Fruit fly (Drosophila melanogaster): Measurements from ENCODE around the gene Lasp.

Gene Lasp

DNA sequence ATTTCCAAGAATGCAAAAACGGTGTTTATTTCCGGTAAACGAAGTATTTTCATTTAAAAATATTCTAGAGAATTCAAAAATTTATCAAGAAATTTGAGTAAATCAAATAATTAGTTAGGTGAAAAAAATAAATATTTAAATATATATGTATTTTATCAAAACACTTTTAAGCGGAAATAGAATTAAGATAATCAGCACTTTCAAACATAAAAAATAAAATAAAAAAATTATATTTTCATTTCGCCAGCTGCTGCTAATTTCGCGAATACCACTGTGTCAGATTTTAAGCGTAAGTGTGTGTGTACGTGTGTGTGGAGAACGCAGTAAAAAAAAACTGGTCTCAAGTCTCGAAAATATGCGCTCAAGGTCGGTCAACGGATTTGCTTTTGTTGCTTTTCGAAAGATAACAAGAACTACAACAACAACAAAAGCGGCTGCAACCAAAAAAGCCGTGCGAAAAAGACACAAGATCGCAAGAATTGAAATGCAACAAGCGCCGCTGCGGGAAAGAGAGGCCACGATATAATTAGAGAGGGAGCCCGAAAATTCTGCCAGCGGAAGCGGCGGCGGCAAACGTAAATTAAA, 1.7 kb downstream of the Lasp start:
- TF ChIP-seq ttk (optimal IDR thresholded peaks at IDR 0.05), result no peak
- no peak for TF ChIP-seq insv (optimal IDR thresholded peaks at IDR 0.05)
- no peak for TF ChIP-seq h (optimal IDR thresholded peaks at IDR 0.05)
- TF ChIP-seq psq (optimal IDR thresholded peaks at IDR 0.05), result no peak
- TF ChIP-seq Sin3A (optimal IDR thresholded peaks at IDR 0.05), result no peak
- no peak for TF ChIP-seq Myc (optimal IDR thresholded peaks at IDR 0.05)

- TF ChIP-seq psq (optimal IDR thresholded peaks at IDR 0.05), result no peak
- TF ChIP-seq Myc (optimal IDR thresholded peaks at IDR 0.05), result no peak
- TF ChIP-seq h (optimal IDR thresholded peaks at IDR 0.05), result no peak
- no peak for TF ChIP-seq insv (optimal IDR thresholded peaks at IDR 0.05)
- TF ChIP-seq ttk (optimal IDR thresholded peaks at IDR 0.05), result no peak
- no peak for TF ChIP-seq Sin3A (optimal IDR thresholded peaks at IDR 0.05)
Observed at dm6 chr3L:16708738-16709350, 2.6 kb downstream of the Lasp start.

- no peak for TF ChIP-seq h (optimal IDR thresholded peaks at IDR 0.05)
- no peak for TF ChIP-seq Sin3A (optimal IDR thresholded peaks at IDR 0.05)
- TF ChIP-seq Myc (optimal IDR thresholded peaks at IDR 0.05), result no peak
- TF ChIP-seq ttk (optimal IDR thresholded peaks at IDR 0.05), result no peak
- TF ChIP-seq psq (optimal IDR thresholded peaks at IDR 0.05), result no peak
Observed at dm6 chr3L:16705630-16706029, 5.8 kb downstream of the Lasp start.

DNA sequence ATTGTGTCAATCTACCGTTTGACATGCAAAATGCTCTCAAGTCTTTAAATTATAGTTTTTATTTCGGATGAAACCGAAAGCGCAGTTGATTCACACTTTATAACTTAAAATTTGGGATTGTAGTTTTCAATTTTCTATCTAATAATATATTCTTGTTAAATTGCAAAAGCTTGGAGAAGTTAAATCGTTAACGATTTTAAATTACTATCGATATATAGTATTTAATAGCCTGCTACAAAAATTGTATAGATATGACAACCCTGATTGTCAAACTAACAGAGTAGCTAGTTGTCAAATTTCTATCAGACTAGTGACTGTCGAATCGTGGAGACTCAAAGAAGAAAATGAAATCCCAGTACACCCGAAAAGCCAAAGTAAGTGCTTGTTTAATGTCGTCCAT, 6.8 kb downstream of the Lasp start, which contains the start of gene CG9692:
TSS of gene CG9692 (plus strand) at position 301 of the 400 bp plus-strand sequence.
- TF ChIP-seq ttk (optimal IDR thresholded peaks at IDR 0.05), result no peak
- no peak for TF ChIP-seq psq (optimal IDR thresholded peaks at IDR 0.05)

dm6 chr3L:16704251-16704650, 7.2 kb downstream of the Lasp start:
- TF ChIP-seq insv (optimal IDR thresholded peaks at IDR 0.05), result no peak
- TF ChIP-seq psq (optimal IDR thresholded peaks at IDR 0.05), result no peak
- TF ChIP-seq Myc (optimal IDR thresholded peaks at IDR 0.05), result no peak
- TF ChIP-seq ttk (optimal IDR thresholded peaks at IDR 0.05), result no peak
- no peak for TF ChIP-seq Sin3A (optimal IDR thresholded peaks at IDR 0.05)
- TF ChIP-seq h (optimal IDR thresholded peaks at IDR 0.05), result no peak

DNA sequence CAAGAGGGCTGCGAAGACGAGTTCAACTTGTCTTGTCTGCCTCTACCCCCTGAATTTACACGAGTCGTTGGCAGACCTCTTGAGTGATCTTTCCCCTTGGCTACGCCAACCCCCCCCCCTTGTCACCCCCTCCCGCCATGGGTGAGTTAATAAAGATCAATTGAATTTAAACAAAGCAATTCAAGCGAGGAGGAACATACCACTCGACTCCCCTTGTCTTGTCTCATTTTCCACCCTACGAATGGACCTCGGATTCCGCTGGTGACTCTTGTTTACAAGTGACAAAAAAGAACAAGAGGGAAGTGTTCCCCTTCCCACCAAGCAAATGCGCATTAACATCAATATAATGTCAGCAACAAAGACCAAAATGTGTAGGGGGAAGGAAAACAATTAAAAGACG, 8.6 kb downstream of the Lasp start:
- TF ChIP-seq ttk (optimal IDR thresholded peaks at IDR 0.05) (no peak), insv (optimal IDR thresholded peaks at IDR 0.05) (no peak), h (optimal IDR thresholded peaks at IDR 0.05) (no peak), Myc (optimal IDR thresholded peaks at IDR 0.05) (no peak), Sin3A (optimal IDR thresholded peaks at IDR 0.05) (no peak), psq (optimal IDR thresholded peaks at IDR 0.05) (no peak)

- TF ChIP-seq h (optimal IDR thresholded peaks at IDR 0.05), result no peak
- TF ChIP-seq insv (optimal IDR thresholded peaks at IDR 0.05), result no peak
- TF ChIP-seq ttk (optimal IDR thresholded peaks at IDR 0.05), result no peak
- no peak for TF ChIP-seq Myc (optimal IDR thresholded peaks at IDR 0.05)
- TF ChIP-seq Sin3A (optimal IDR thresholded peaks at IDR 0.05), result no peak
- no peak for TF ChIP-seq psq (optimal IDR thresholded peaks at IDR 0.05)
Observed at dm6 chr3L:16699292-16700026, 12.0 kb downstream of the Lasp start.

DNA sequence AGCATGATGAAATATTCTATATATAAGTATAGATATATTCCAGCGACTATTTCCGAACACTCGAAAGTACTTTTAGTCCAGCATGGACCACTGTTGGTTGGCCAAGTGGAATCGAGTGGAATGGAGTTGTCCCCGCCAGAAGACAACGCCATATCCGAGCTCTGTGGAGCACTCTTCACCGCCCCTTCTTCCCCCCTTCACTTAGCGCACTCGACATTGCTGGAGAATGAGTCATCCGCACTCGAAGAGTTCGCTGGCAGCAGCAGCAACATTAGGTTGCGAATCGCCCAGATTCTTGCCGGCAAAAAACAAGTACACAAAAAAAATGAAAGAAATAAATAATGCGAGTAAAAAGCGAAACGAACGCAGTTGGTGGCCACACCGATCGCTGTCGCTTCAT, 13.4 kb downstream of the Lasp start:
- TF ChIP-seq Sin3A (optimal IDR thresholded peaks at IDR 0.05) (no peak), psq (optimal IDR thresholded peaks at IDR 0.05) (no peak), Myc (optimal IDR thresholded peaks at IDR 0.05) (no peak)

DNA sequence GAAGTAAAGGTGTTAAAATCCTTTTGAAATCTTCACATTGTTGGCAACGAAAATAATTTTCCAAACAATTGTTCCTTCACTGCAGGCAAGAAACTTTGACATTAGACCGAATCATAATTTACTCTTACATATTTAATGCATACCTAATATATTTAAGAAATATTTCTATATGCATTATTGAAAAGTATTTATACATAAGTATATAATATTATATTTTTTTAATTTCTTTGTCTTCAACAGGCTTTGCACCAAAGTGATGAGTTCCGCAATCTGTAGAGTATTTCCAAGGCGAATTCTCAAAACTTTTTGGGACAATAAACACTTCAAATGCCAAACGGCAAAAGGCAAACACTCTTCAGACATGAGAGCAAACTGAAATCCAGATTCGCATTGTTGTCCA, 14.4 kb downstream of the Lasp start:
- no peak for TF ChIP-seq psq (optimal IDR thresholded peaks at IDR 0.05)
- TF ChIP-seq insv (optimal IDR thresholded peaks at IDR 0.05), result no peak
- TF ChIP-seq ttk (optimal IDR thresholded peaks at IDR 0.05), result no peak
- no peak for TF ChIP-seq Sin3A (optimal IDR thresholded peaks at IDR 0.05)
- TF ChIP-seq h (optimal IDR thresholded peaks at IDR 0.05), result no peak
- no peak for TF ChIP-seq Myc (optimal IDR thresholded peaks at IDR 0.05)

DNA sequence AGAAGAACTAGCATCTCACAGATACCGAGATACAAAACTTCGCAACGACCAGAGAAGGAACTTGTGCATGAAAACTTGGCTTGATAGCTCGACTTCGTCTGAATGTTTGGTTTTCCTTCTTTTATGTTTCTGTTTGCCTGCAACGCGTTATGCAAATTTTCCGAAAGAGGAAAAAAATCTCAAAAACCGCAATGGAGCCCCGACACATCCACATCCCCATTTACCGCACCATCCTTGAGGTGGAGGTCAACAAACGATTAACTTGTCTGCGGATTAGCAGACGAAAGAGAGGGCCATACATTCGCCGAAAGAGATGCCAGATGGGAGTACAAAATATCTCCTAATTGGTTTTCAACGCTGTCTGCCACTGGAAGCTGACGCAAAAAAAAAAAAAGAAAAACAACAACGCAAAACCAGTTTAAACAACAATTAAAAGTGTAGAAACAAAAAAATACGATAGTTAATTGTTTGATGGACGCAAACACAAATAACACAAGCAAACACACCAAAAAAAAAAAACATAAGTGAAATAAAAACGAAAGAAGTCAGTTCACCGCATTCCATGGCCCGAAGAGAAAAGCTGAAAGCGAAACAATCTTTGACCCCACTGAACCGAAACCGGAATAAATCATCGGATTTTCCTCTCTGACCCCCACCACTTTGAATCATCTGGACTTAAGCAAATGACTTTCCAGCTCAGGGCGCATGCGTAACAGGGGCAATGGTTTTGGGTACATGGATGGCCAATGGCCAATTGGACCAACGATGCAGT, 16.2 kb downstream of the Lasp start:
- no peak for TF ChIP-seq Sin3A (optimal IDR thresholded peaks at IDR 0.05)
- no peak for TF ChIP-seq psq (optimal IDR thresholded peaks at IDR 0.05)
- no peak for TF ChIP-seq ttk (optimal IDR thresholded peaks at IDR 0.05)
- TF ChIP-seq insv (optimal IDR thresholded peaks at IDR 0.05), result no peak
- TF ChIP-seq h (optimal IDR thresholded peaks at IDR 0.05), result no peak
- TF ChIP-seq Myc (optimal IDR thresholded peaks at IDR 0.05), result no peak

dm6 chr3L:16693844-16694243, 17.6 kb downstream of the Lasp start:
- no peak for TF ChIP-seq h (optimal IDR thresholded peaks at IDR 0.05)
- TF ChIP-seq insv (optimal IDR thresholded peaks at IDR 0.05), result no peak
- TF ChIP-seq Sin3A (optimal IDR thresholded peaks at IDR 0.05), result no peak
- TF ChIP-seq ttk (optimal IDR thresholded peaks at IDR 0.05), result no peak
- no peak for TF ChIP-seq Myc (optimal IDR thresholded peaks at IDR 0.05)
- TF ChIP-seq psq (optimal IDR thresholded peaks at IDR 0.05), result no peak

- TF ChIP-seq ttk (optimal IDR thresholded peaks at IDR 0.05) (no peak), Sin3A (optimal IDR thresholded peaks at IDR 0.05) (no peak), psq (optimal IDR thresholded peaks at IDR 0.05) (no peak), Myc (optimal IDR thresholded peaks at IDR 0.05) (no peak), h (optimal IDR thresholded peaks at IDR 0.05) (no peak)
Observed at dm6 chr3L:16690055-16690454, 21.4 kb downstream of the Lasp start.

Data from Kc167 (cell line).